Fruit fly (Drosophila melanogaster) whole organism, embryonic: ENCODE measurements around the gene Zdhhc8.

ENCODE experiments used
- ATbp ChIP-seq: fragments of 200-800 bp; sonication (Bioruptor generic); optimal IDR thresholded peaks from 2 replicates; lab custom pipeline; 2017; ENCODE audit warnings: missing biosample characterization, mild to moderate bottlenecking, missing genetic modification characterization, missing genetic modification reagents
- Asciz ChIP-seq: fragments of 200-800 bp; sonication (Bioruptor generic); optimal IDR thresholded peaks from 2 replicates; lab custom pipeline; 2017; ENCODE audit warnings: missing biosample characterization, mild to moderate bottlenecking, missing genetic modification characterization, missing genetic modification reagents
- Bgb ChIP-seq: fragments of 200-800 bp; sonication (Bioruptor generic); IDR thresholded peaks from 2 replicates; pipeline ENCODE4 v1.3.6; 2022; ENCODE audit warnings: missing biosample characterization, missing genetic modification characterization; ENCODE audit not compliant: partially characterized antibody
- BtbVII ChIP-seq: fragments of 200-800 bp; sonication (Bioruptor generic); optimal IDR thresholded peaks from 3 replicates; lab custom pipeline; 2017; ENCODE audit warnings: missing biosample characterization, mild to moderate bottlenecking, missing genetic modification characterization
- CG10565 ChIP-seq: fragments of 200-800 bp; sonication (Bioruptor generic); optimal IDR thresholded peaks from 3 replicates; lab custom pipeline; 2016; ENCODE audit warnings: missing biosample characterization, mild to moderate bottlenecking, missing genetic modification characterization
- CG11247 ChIP-seq: fragments of 200-800 bp; sonication (Bioruptor generic); IDR thresholded peaks from 2 replicates; pipeline ENCODE4 v1.3.6; 2022; ENCODE audit warnings: missing biosample characterization, missing genetic modification characterization
- CG11398 ChIP-seq: fragments of 200-800 bp; sonication (Bioruptor generic); optimal IDR thresholded peaks from 2 replicates; lab custom pipeline; 2016; ENCODE audit warnings: missing biosample characterization, missing genetic modification characterization
- CG11696 ChIP-seq: fragments of 200-800 bp; sonication (Bioruptor generic); IDR thresholded peaks from 2 replicates; pipeline ENCODE4 v1.3.6; 2022; ENCODE audit warnings: missing biosample characterization, missing genetic modification characterization
- CG12071 ChIP-seq: fragments of 200-800 bp; sonication (Bioruptor generic); optimal IDR thresholded peaks from 3 replicates; lab custom pipeline; 2018; ENCODE audit warnings: missing biosample characterization, mild to moderate bottlenecking, missing genetic modification characterization
- CG12219 ChIP-seq: fragments of 200-800 bp; sonication (Bioruptor generic); optimal IDR thresholded peaks from 3 replicates; lab custom pipeline; 2018; ENCODE audit warnings: missing biosample characterization, mild to moderate bottlenecking, missing genetic modification characterization
- CG12659 ChIP-seq: fragments of 200-800 bp; sonication (Bioruptor generic); optimal IDR thresholded peaks from 3 replicates; lab custom pipeline; 2017; ENCODE audit warnings: mild to moderate bottlenecking, missing biosample characterization, missing genetic modification reagents, missing genetic modification characterization
- CG13775 ChIP-seq: fragments of 200-800 bp; sonication (Bioruptor generic); optimal IDR thresholded peaks from 3 replicates; lab custom pipeline; 2017; ENCODE audit warnings: missing biosample characterization, mild to moderate bottlenecking, missing genetic modification characterization
- CG14710 ChIP-seq: fragments of 200-800 bp; sonication (Bioruptor generic); optimal IDR thresholded peaks from 3 replicates; lab custom pipeline; 2019; ENCODE audit warnings: missing biosample characterization, mild to moderate bottlenecking, missing genetic modification characterization, moderate library complexity
- CG1792 ChIP-seq: fragments of 200-800 bp; sonication (Bioruptor generic); optimal IDR thresholded peaks from 2 replicates; lab custom pipeline; 2016; ENCODE audit warnings: missing biosample characterization, missing genetic modification characterization
- CG18599 ChIP-seq: fragments of 200-800 bp; sonication (Bioruptor generic); optimal IDR thresholded peaks from 3 replicates; lab custom pipeline; 2017; ENCODE audit warnings: missing biosample characterization, missing genetic modification characterization, mild to moderate bottlenecking, moderate library complexity, missing genetic modification reagents
- CG2875 ChIP-seq: fragments of 200-800 bp; sonication (Bioruptor generic); optimal IDR thresholded peaks from 2 replicates; lab custom pipeline; 2017; ENCODE audit warnings: missing biosample characterization, mild to moderate bottlenecking, missing genetic modification characterization, missing genetic modification reagents
- CG31224 ChIP-seq: fragments of 200-800 bp; sonication (Bioruptor generic); IDR thresholded peaks from 2 replicates; pipeline ENCODE4 v1.3.6; 2022; ENCODE audit warnings: missing biosample characterization, missing genetic modification characterization
- CG4360 ChIP-seq: fragments of 200-800 bp; sonication (Bioruptor generic); IDR thresholded peaks from 2 replicates; pipeline ENCODE4 v1.3.6; 2022; ENCODE audit warnings: missing biosample characterization, missing genetic modification characterization
- CG6765 ChIP-seq: fragments of 200-800 bp; sonication (Bioruptor generic); optimal IDR thresholded peaks from 3 replicates; lab custom pipeline; 2017; ENCODE audit warnings: missing biosample characterization, mild to moderate bottlenecking, missing genetic modification characterization
- CG7963 ChIP-seq: fragments of 200-800 bp; sonication (Bioruptor generic); IDR thresholded peaks from 3 replicates; pipeline ENCODE4 v1.3.6; 2022; ENCODE audit warnings: missing biosample characterization, missing genetic modification characterization; ENCODE audit not compliant: partially characterized antibody
- CG8089 ChIP-seq: fragments of 200-800 bp; sonication (Bioruptor generic); optimal IDR thresholded peaks from 3 replicates; lab custom pipeline; 2016; ENCODE audit warnings: missing biosample characterization, missing genetic modification characterization
- E2f1 ChIP-seq: fragments of 200-800 bp; sonication (Bioruptor generic); IDR thresholded peaks from 2 replicates; pipeline ENCODE4 v1.3.6; 2022; ENCODE audit warnings: missing biosample characterization, missing genetic modification characterization
- GATAe ChIP-seq: fragments of 200-800 bp; sonication (Bioruptor generic); conservative IDR thresholded peaks from 2 replicates; pipeline ENCODE4 v1.3.6; 2022; ENCODE audit warnings: missing biosample characterization, missing genetic modification characterization
- HHEX ChIP-seq: fragments of 200-800 bp; sonication (Bioruptor generic); optimal IDR thresholded peaks from 3 replicates; lab custom pipeline; 2017; ENCODE audit warnings: missing biosample characterization, mild to moderate bottlenecking, missing genetic modification characterization, missing genetic modification reagents
- Hand ChIP-seq: fragments of 200-800 bp; sonication (Bioruptor generic); optimal IDR thresholded peaks from 2 replicates; lab custom pipeline; 2017; ENCODE audit warnings: mild to moderate bottlenecking, missing biosample characterization, missing genetic modification reagents, missing genetic modification characterization
- HmgD ChIP-seq: fragments of 200-800 bp; sonication (Bioruptor generic); optimal IDR thresholded peaks from 3 replicates; lab custom pipeline; 2016; ENCODE audit warnings: missing biosample characterization, missing genetic modification characterization
- Hr3 ChIP-seq: fragments of 200-800 bp; sonication (Bioruptor generic); optimal IDR thresholded peaks from 3 replicates; lab custom pipeline; 2016; ENCODE audit warnings: missing biosample characterization, missing genetic modification characterization
- MBD-R2 ChIP-seq: fragments of 200-800 bp; sonication (Bioruptor generic); IDR thresholded peaks from 2 replicates; pipeline ENCODE4 v1.3.6; 2022; ENCODE audit warnings: missing biosample characterization, missing genetic modification characterization
- Mrtf ChIP-seq: fragments of 200-800 bp; sonication (Bioruptor generic); IDR thresholded peaks from 3 replicates; pipeline ENCODE4 v1.3.6; 2022; ENCODE audit warnings: missing biosample characterization, missing genetic modification characterization
- Nf-YA ChIP-seq: fragments of 200-800 bp; sonication (Bioruptor generic); IDR thresholded peaks from 2 replicates; pipeline ENCODE4 v1.3.6; 2022; ENCODE audit warnings: missing biosample characterization, missing genetic modification characterization
- Oaz ChIP-seq: fragments of 200-800 bp; sonication (Bioruptor generic); IDR thresholded peaks from 2 replicates; pipeline ENCODE4 v1.3.6; 2022; ENCODE audit warnings: missing biosample characterization, missing genetic modification characterization
- Ptx1 ChIP-seq: fragments of 200-800 bp; sonication (Bioruptor generic); IDR thresholded peaks from 2 replicates; pipeline ENCODE4 v1.3.6; 2022; ENCODE audit warnings: missing biosample characterization, missing genetic modification characterization
- Sox100B ChIP-seq: fragments of 200-800 bp; sonication (Bioruptor generic); optimal IDR thresholded peaks from 3 replicates; lab custom pipeline; 2018; ENCODE audit warnings: missing biosample characterization, mild to moderate bottlenecking, missing genetic modification characterization
- Sry-δ ChIP-seq: fragments of 200-800 bp; sonication (Bioruptor generic); optimal IDR thresholded peaks from 2 replicates; lab custom pipeline; 2016; ENCODE audit warnings: missing biosample characterization, missing genetic modification characterization
- Taf1 ChIP-seq: fragments of 200-800 bp; sonication (Bioruptor generic); IDR thresholded peaks from 2 replicates; pipeline ENCODE4 v1.3.6; 2022; ENCODE audit warnings: missing biosample characterization, missing genetic modification characterization
- ash1 ChIP-seq: fragments of 200-800 bp; sonication (Bioruptor generic); optimal IDR thresholded peaks from 2 replicates; lab custom pipeline; 2018; ENCODE audit warnings: missing biosample characterization, mild to moderate bottlenecking, missing genetic modification characterization
- bigmax ChIP-seq: fragments of 200-800 bp; sonication (Bioruptor generic); optimal IDR thresholded peaks from 2 replicates; lab custom pipeline; 2018; ENCODE audit warnings: missing biosample characterization, mild to moderate bottlenecking, missing genetic modification characterization
- br ChIP-seq: fragments of >200 bp; optimal IDR thresholded peaks from 2 replicates; lab custom pipeline; 2017
- ems ChIP-seq: fragments of 200-800 bp; sonication (Bioruptor generic); optimal IDR thresholded peaks from 3 replicates; lab custom pipeline; 2016; ENCODE audit warnings: missing biosample characterization, missing genetic modification characterization
- fu2 ChIP-seq: fragments of 200-800 bp; sonication (Bioruptor generic); optimal IDR thresholded peaks from 2 replicates; lab custom pipeline; 2016; ENCODE audit warnings: missing biosample characterization, missing genetic modification characterization
- gsb ChIP-seq: fragments of 200-800 bp; sonication (Bioruptor generic); IDR thresholded peaks from 2 replicates; pipeline ENCODE4 v1.3.6; 2022; ENCODE audit warnings: missing biosample characterization, missing genetic modification characterization
- gsb-n ChIP-seq: fragments of 200-800 bp; sonication (Bioruptor generic); optimal IDR thresholded peaks from 3 replicates; lab custom pipeline; 2018; ENCODE audit warnings: missing biosample characterization, mild to moderate bottlenecking, missing genetic modification characterization
- ham ChIP-seq: fragments of 200-800 bp; sonication (Bioruptor generic); IDR thresholded peaks from 2 replicates; pipeline ENCODE4 v1.3.6; 2022; ENCODE audit warnings: missing biosample characterization, missing genetic modification characterization
- jigr1 ChIP-seq: fragments of 200-800 bp; sonication (Bioruptor generic); IDR thresholded peaks from 3 replicates; pipeline ENCODE4 v1.3.6; 2022; ENCODE audit warnings: missing biosample characterization, missing genetic modification characterization
- ken ChIP-seq: fragments of 200-800 bp; sonication (Bioruptor generic); IDR thresholded peaks from 3 replicates; pipeline ENCODE4 v1.3.6; 2022; ENCODE audit warnings: missing biosample characterization, missing genetic modification characterization
- lbe ChIP-seq: fragments of 200-800 bp; sonication (Bioruptor generic); optimal IDR thresholded peaks from 2 replicates; lab custom pipeline; 2016; ENCODE audit warnings: missing biosample characterization, mild to moderate bottlenecking, missing genetic modification characterization
- maf-S ChIP-seq: fragments of 200-800 bp; sonication (Bioruptor generic); optimal IDR thresholded peaks from 2 replicates; lab custom pipeline; 2016; ENCODE audit warnings: missing biosample characterization, missing genetic modification characterization
- nerfin-2 ChIP-seq: fragments of 200-800 bp; sonication (Bioruptor generic); IDR thresholded peaks from 2 replicates; pipeline ENCODE4 v1.3.6; 2022; ENCODE audit warnings: missing biosample characterization, missing genetic modification characterization; ENCODE audit not compliant: partially characterized antibody
- onecut ChIP-seq: fragments of 200-800 bp; sonication (Bioruptor generic); IDR thresholded peaks from 2 replicates; pipeline ENCODE4 v1.3.6; 2022; ENCODE audit warnings: missing biosample characterization, missing genetic modification characterization
- repo ChIP-seq: fragments of 200-800 bp; sonication (Bioruptor generic); optimal IDR thresholded peaks from 2 replicates; lab custom pipeline; 2016; ENCODE audit warnings: missing biosample characterization, missing genetic modification characterization
- scrt ChIP-seq: fragments of 200-800 bp; sonication (Bioruptor generic); optimal IDR thresholded peaks from 2 replicates; lab custom pipeline; 2018; ENCODE audit warnings: missing biosample characterization, mild to moderate bottlenecking, missing genetic modification characterization, moderate library complexity
- sd ChIP-seq: fragments of 200-800 bp; sonication (Bioruptor generic); optimal IDR thresholded peaks from 3 replicates; lab custom pipeline; 2018; ENCODE audit warnings: missing biosample characterization, mild to moderate bottlenecking, missing genetic modification characterization, moderate library complexity
- tin ChIP-seq: fragments of 200-800 bp; sonication (Bioruptor generic); optimal IDR thresholded peaks from 3 replicates; lab custom pipeline; 2016; ENCODE audit warnings: missing biosample characterization, missing genetic modification characterization

Zdhhc8 gene

dm6 chrX:9319140-9319539 lies 36.9 kb downstream of the Zdhhc8 start, which contains the start of the genes c12.1 and c12.2 (continued):
- TF ChIP-seq jigr1 (GFP tag; lab: Robert Waterston, UW) (no peak), CG1792 (GFP tag; lab: Kevin White, UChicago) (no peak), Hand (GFP tag; lab: Kevin White, UChicago) (no peak), CG12071 (GFP tag; lab: Kevin White, UChicago) (no peak), ham (GFP tag; lab: Robert Waterston, UW) (no peak), GATAe (GFP tag; lab: Robert Waterston, UW) (peak; percentile 87), Ptx1 (GFP tag; lab: Robert Waterston, UW) (no peak), Taf1 (GFP tag; lab: Robert Waterston, UW) (no peak), HmgD (GFP tag; lab: Kevin White, UChicago) (peak; percentile 68), Nf-YA (GFP tag; lab: Robert Waterston, UW) (no peak), CG11247 (GFP tag; lab: Robert Waterston, UW) (no peak), CG11398 (GFP tag; lab: Kevin White, UChicago) (no peak), gsb-n (tag; lab: Kevin White, UChicago) (no peak), CG14710 (tag; lab: Kevin White, UChicago) (peak; percentile 58), CG13775 (GFP tag; lab: Kevin White, UChicago) (no peak), CG6765 (GFP tag; lab: Kevin White, UChicago) (no peak), HHEX (no peak), BtbVII (GFP tag; lab: Kevin White, UChicago) (no peak), Oaz (GFP tag; lab: Robert Waterston, UW) (no peak), CG12659 (GFP tag; lab: Kevin White, UChicago) (peak; percentile 43), onecut (GFP tag; lab: Robert Waterston, UW) (no peak), ash1 (GFP tag; lab: Kevin White, UChicago) (no peak), CG8089 (GFP tag; lab: Kevin White, UChicago) (no peak), ems (GFP tag; lab: Kevin White, UChicago) (no peak), nerfin-2 (no peak), CG12219 (GFP tag; lab: Kevin White, UChicago) (no peak), CG2875 (GFP tag; lab: Kevin White, UChicago) (no peak), E2f1 (GFP tag; lab: Robert Waterston, UW) (no peak), sd (no peak), Sox100B (GFP tag; lab: Kevin White, UChicago) (no peak), maf-S (no peak), gsb (GFP tag; lab: Robert Waterston, UW) (no peak), Sry-δ (GFP tag; lab: Kevin White, UChicago) (peak; percentile 73), ATbp (GFP tag; lab: Kevin White, UChicago) (no peak), CG7963 (peak; percentile 57; the same call in 1 of the 3 replicates), tin (GFP tag; lab: Kevin White, UChicago) (no peak), fu2 (GFP tag; lab: Kevin White, UChicago) (no peak), CG4360 (GFP tag; lab: Robert Waterston, UW) (no peak), CG31224 (GFP tag; lab: Robert Waterston, UW) (no peak), Mrtf (no peak), ken (no peak), bigmax (GFP tag; lab: Kevin White, UChicago) (no peak), Bgb (GFP tag; lab: Robert Waterston, UW) (peak; percentile 69), scrt (GFP tag; lab: Kevin White, UChicago) (peak; percentile 77), CG11696 (GFP tag; lab: Robert Waterston, UW) (no peak), Asciz (GFP tag; lab: Kevin White, UChicago) (no peak), lbe (no peak), br (no peak), MBD-R2 (GFP tag; lab: Robert Waterston, UW) (peak; percentile 100), repo (no peak), CG18599 (GFP tag; lab: Kevin White, UChicago) (no peak), CG10565 (GFP tag; lab: Kevin White, UChicago) (no peak), Hr3 (GFP tag; lab: Kevin White, UChicago) (no peak)
